Worm (Caenorhabditis elegans) whole organism, mixed stage, embryonic: Measurements from ENCODE around the gene K01D12.9.

Source experiments
- M03D4.4 ChIP-seq: sonication (generic microtip); optimal IDR thresholded peaks from 2 replicates; lab custom pipeline; 2017; ENCODE audit warnings: mild to moderate bottlenecking, missing genetic modification characterization, missing compliant biosample characterization
- bed-3 ChIP-seq: fragments of 200-800 bp; sonication (Bioruptor generic); optimal IDR thresholded peaks from 3 replicates; lab custom pipeline; 2018; ENCODE audit warnings: mild to moderate bottlenecking, missing genetic modification characterization, moderate library complexity, missing compliant biosample characterization
- blmp-1 ChIP-seq: fragments of 150-350 bp; optimal IDR thresholded peaks from 2 replicates; lab custom pipeline; 2014; ENCODE audit warnings: missing biosample characterization, missing genetic modification characterization
- ceh-39 ChIP-seq: fragments of 150-350 bp; optimal IDR thresholded peaks from 2 replicates; lab custom pipeline; 2014; ENCODE audit warnings: missing biosample characterization, missing genetic modification characterization
- ceh-43 ChIP-seq: fragments of 200-800 bp; sonication (Bioruptor generic); optimal IDR thresholded peaks from 2 replicates; lab custom pipeline; 2018; ENCODE audit warnings: mild to moderate bottlenecking, missing genetic modification characterization, moderate library complexity, missing compliant biosample characterization
- ces-1 ChIP-seq: fragments of 150-350 bp; optimal IDR thresholded peaks from 2 replicates; lab custom pipeline; 2014; ENCODE audit warnings: missing biosample characterization, missing genetic modification reagents, missing genetic modification characterization
- cnd-1 ChIP-seq: fragments of 200-800 bp; sonication (Bioruptor generic); optimal IDR thresholded peaks from 2 replicates; lab custom pipeline; 2018; ENCODE audit warnings: mild to moderate bottlenecking, missing genetic modification characterization, missing compliant biosample characterization
- drap-1 ChIP-seq: fragments of 200-800 bp; sonication (Bioruptor generic); optimal IDR thresholded peaks from 3 replicates; lab custom pipeline; 2018; ENCODE audit warnings: mild to moderate bottlenecking, missing genetic modification characterization, missing compliant biosample characterization
- elt-1 ChIP-seq: sonication (generic microtip); optimal IDR thresholded peaks from 2 replicates; lab custom pipeline; 2017; ENCODE audit warnings: missing genetic modification characterization, mild to moderate bottlenecking, missing compliant biosample characterization, antibody characterized with exemption, moderate library complexity, borderline replicate concordance; ENCODE audit not compliant: insufficient read depth
- elt-3 ChIP-seq: fragments of 150-350 bp; optimal IDR thresholded peaks from 2 replicates; lab custom pipeline; 2014; ENCODE audit warnings: missing biosample characterization, missing genetic modification characterization
- flh-1 ChIP-seq: fragments of 200-800 bp; sonication (Bioruptor generic); optimal IDR thresholded peaks from 2 replicates; lab custom pipeline; 2018; ENCODE audit warnings: mild to moderate bottlenecking, missing genetic modification characterization, moderate library complexity, missing compliant biosample characterization
- ham-2 ChIP-seq: fragments of 200-800 bp; sonication (Bioruptor generic); optimal IDR thresholded peaks from 2 replicates; lab custom pipeline; 2018; ENCODE audit warnings: mild to moderate bottlenecking, missing genetic modification characterization, missing compliant biosample characterization
- hlh-1 ChIP-seq: fragments of 150-350 bp; optimal IDR thresholded peaks from 2 replicates; lab custom pipeline; 2014; ENCODE audit warnings: missing biosample characterization, missing genetic modification reagents, missing genetic modification characterization
- lin-13 ChIP-seq: fragments of 150-350 bp; optimal IDR thresholded peaks from 2 replicates; lab custom pipeline; 2014; ENCODE audit warnings: missing biosample characterization, missing genetic modification characterization
- lin-32 ChIP-seq: fragments of 200-800 bp; sonication (Bioruptor generic); optimal IDR thresholded peaks from 2 replicates; lab custom pipeline; 2018; ENCODE audit warnings: mild to moderate bottlenecking, missing genetic modification characterization, missing compliant biosample characterization
- lsy-2 ChIP-seq: fragments of 150-350 bp; optimal IDR thresholded peaks from 2 replicates; lab custom pipeline; 2014; ENCODE audit warnings: missing biosample characterization, missing genetic modification characterization
- mab-5 ChIP-seq: fragments of 150-350 bp; optimal IDR thresholded peaks from 2 replicates; lab custom pipeline; 2014; ENCODE audit warnings: missing biosample characterization, missing genetic modification characterization
- mep-1 ChIP-seq: fragments of 150-350 bp; optimal IDR thresholded peaks from 2 replicates; lab custom pipeline; 2017; ENCODE audit warnings: missing biosample characterization, missing genetic modification reagents, missing genetic modification characterization, inconsistent platforms
- nhr-237 ChIP-seq: fragments of 150-350 bp; optimal IDR thresholded peaks from 2 replicates; lab custom pipeline; 2014; ENCODE audit warnings: missing biosample characterization, missing genetic modification characterization
- nhr-28 ChIP-seq: fragments of 150-350 bp; optimal IDR thresholded peaks from 2 replicates; lab custom pipeline; 2014; ENCODE audit warnings: missing biosample characterization, missing genetic modification characterization
- sem-2 ChIP-seq: fragments of 200-800 bp; sonication (Bioruptor generic); optimal IDR thresholded peaks from 2 replicates; lab custom pipeline; 2018; ENCODE audit warnings: mild to moderate bottlenecking, missing genetic modification characterization, missing compliant biosample characterization
- snpc-4 ChIP-seq: fragments of 150-350 bp; optimal IDR thresholded peaks from 2 replicates; lab custom pipeline; 2014; ENCODE audit warnings: missing biosample characterization, missing genetic modification characterization
- tbx-8 ChIP-seq: fragments of 200-800 bp; sonication (Bioruptor generic); optimal IDR thresholded peaks from 2 replicates; lab custom pipeline; 2018; ENCODE audit warnings: mild to moderate bottlenecking, missing genetic modification characterization, moderate library complexity, missing compliant biosample characterization
- unc-39 ChIP-seq: fragments of 150-350 bp; optimal IDR thresholded peaks from 2 replicates; lab custom pipeline; 2014; ENCODE audit warnings: missing biosample characterization, missing genetic modification characterization
- unc-62 ChIP-seq: fragments of 150-350 bp; optimal IDR thresholded peaks from 2 replicates; lab custom pipeline; 2014; ENCODE audit warnings: missing biosample characterization, missing genetic modification reagents, missing genetic modification characterization
- zip-8 ChIP-seq: fragments of 150-350 bp; optimal IDR thresholded peaks from 2 replicates; lab custom pipeline; 2014; ENCODE audit warnings: missing biosample characterization, missing genetic modification characterization
- ztf-11 ChIP-seq: fragments of 150-350 bp; optimal IDR thresholded peaks from 2 replicates; lab custom pipeline; 2014; ENCODE audit warnings: missing biosample characterization, missing genetic modification characterization

The K01D12.9 gene

ce11 chrV:12401383-12401782 lies 3.1 kb downstream of the K01D12.9 start, which contains the start of gene K01D12.7:
Gene K01D12.7, minus strand, starts transcription at chrV:12401483.
- TF ChIP-seq nhr-28 (tag; lab: Kevin White, UChicago) (no peak), elt-3 (tag; lab: Kevin White, UChicago) (no peak), unc-62 (no peak), flh-1 (GFP tag; lab: Kevin White, UChicago) (no peak)

- TF ChIP-seq zip-8 (peak; percentile 71), lsy-2 (no peak)
Observed at ce11 chrV:12400677-12401236, 3.7 kb downstream of the K01D12.9 start, which contains the start of the genes K01D12.20 and miga-1. Gene K01D12.20, minus strand, starts transcription at chrV:12400814. Gene miga-1, minus strand, starts transcription at chrV:12400859.

- no peak for TF ChIP-seq lin-13 (tag; lab: Kevin White, UChicago)
- TF ChIP-seq M03D4.4 = no peak
Observed at ce11 chrV:12397545-12397944, 6.9 kb downstream of the K01D12.9 start, which contains the start of gene K01D12.5. Gene K01D12.5, plus strand, starts transcription at chrV:12397845.

ce11 chrV:12395699-12396098 lies 8.7 kb downstream of the K01D12.9 start, which contains the start of gene twk-14:
Gene twk-14, minus strand, starts transcription at chrV:12395706.
- TF ChIP-seq snpc-4 (tag; lab: Kevin White, UChicago) (no peak), elt-3 (tag; lab: Kevin White, UChicago) (no peak), nhr-28 (tag; lab: Kevin White, UChicago) (no peak), blmp-1 (no peak), ham-2 (GFP tag; lab: Kevin White, UChicago) (no peak), lin-13 (tag; lab: Kevin White, UChicago) (no peak), mep-1 (tag; lab: Kevin White, UChicago) (no peak), lsy-2 (no peak), hlh-1 (tag; lab: Kevin White, UChicago) (no peak), elt-1 (tag; lab: Kevin White, UChicago) (no peak), cnd-1 (tag; lab: Kevin White, UChicago) (no peak), drap-1 (GFP tag; lab: Kevin White, UChicago) (no peak), zip-8 (no peak), lin-32 (GFP tag; lab: Kevin White, UChicago) (no peak), bed-3 (GFP tag; lab: Kevin White, UChicago) (no peak), unc-39 (tag; lab: Kevin White, UChicago) (no peak), sem-2 (no peak)

- TF ChIP-seq ceh-43 (GFP tag; lab: Kevin White, UChicago) = no peak
- no peak for TF ChIP-seq lin-32 (GFP tag; lab: Kevin White, UChicago)
- no peak for TF ChIP-seq ces-1 (GFP tag; lab: Kevin White, UChicago)
- no peak for TF ChIP-seq flh-1 (GFP tag; lab: Kevin White, UChicago)
- no peak for TF ChIP-seq nhr-237
- no peak for TF ChIP-seq snpc-4 (tag; lab: Kevin White, UChicago)
Observed at ce11 chrV:12386154-12386553, 18.3 kb downstream of the K01D12.9 start, which contains the start of gene K01D12.15. Gene K01D12.15, plus strand, starts transcription at chrV:12386454.

- no peak for TF ChIP-seq drap-1 (GFP tag; lab: Kevin White, UChicago)
- no peak for TF ChIP-seq ceh-43 (GFP tag; lab: Kevin White, UChicago)
- no peak for TF ChIP-seq snpc-4 (tag; lab: Kevin White, UChicago)
- TF ChIP-seq mab-5 (tag; lab: Kevin White, UChicago) = no peak
- no peak for TF ChIP-seq M03D4.4
- no peak for TF ChIP-seq nhr-237
- TF ChIP-seq tbx-8 = no peak
- no peak for TF ChIP-seq mep-1 (tag; lab: Kevin White, UChicago)
- no peak for TF ChIP-seq ceh-39 (tag; lab: Kevin White, UChicago)
- TF ChIP-seq ztf-11 (tag; lab: Kevin White, UChicago) = no peak
- no peak for TF ChIP-seq hlh-1 (tag; lab: Kevin White, UChicago)
- TF ChIP-seq ham-2 (GFP tag; lab: Kevin White, UChicago) = no peak
- TF ChIP-seq, all 35 proteins: peak for 0
Observed at ce11 chrV:12377256-12377655, 27.2 kb downstream of the K01D12.9 start, which contains the start of gene K01D12.1. Gene K01D12.1, plus strand, starts transcription at chrV:12377556.
